Worm (Caenorhabditis elegans) whole organism, midembryonic: ENCODE data around the gene ndx-2.

Experiments
- cog-1 ChIP-seq: sonication (generic microtip); optimal IDR thresholded peaks from 2 replicates; lab custom pipeline; 2016; ENCODE audit warnings: missing genetic modification characterization, missing compliant biosample characterization
- flt-1 ChIP-seq: fragments of 200-800 bp; sonication (Bioruptor generic); IDR thresholded peaks from 2 replicates; pipeline ENCODE4 v1.3.6; 2022; ENCODE audit warnings: missing genetic modification characterization, missing compliant biosample characterization
- ref-1 ChIP-seq: fragments of 200-800 bp; sonication (Bioruptor generic); conservative IDR thresholded peaks from 2 replicates; pipeline ENCODE4 v1.3.6; 2022; ENCODE audit warnings: missing genetic modification reagents, missing genetic modification characterization, missing compliant biosample characterization
- ztf-29 ChIP-seq: fragments of 200-800 bp; sonication (Bioruptor generic); IDR thresholded peaks from 2 replicates; pipeline ENCODE4 v1.3.6; 2022; ENCODE audit warnings: missing genetic modification reagents, missing genetic modification characterization, missing compliant biosample characterization

ce11 chrV:2711429-2711828 is 46.6 kb upstream of the ndx-2 start, which contains the start of gene C24B9.3:
- no peak for TF ChIP-seq ref-1 (GFP tag; lab: Robert Waterston, UW)
- TF ChIP-seq ztf-29 (GFP tag; lab: Robert Waterston, UW) = no peak
- TF ChIP-seq cog-1 (tag; lab: Kevin White, UChicago) = no peak
- no peak for TF ChIP-seq flt-1 (GFP tag; lab: Robert Waterston, UW)
